Worm (Caenorhabditis elegans) whole organism, young adult: Measurements from ENCODE around the gene rhr-2.

ENCODE experiments used
- dpl-1 ChIP-seq: fragments of 150-350 bp; optimal IDR thresholded peaks from 2 replicates; lab custom pipeline; 2014; ENCODE audit warnings: missing biosample characterization, missing genetic modification reagents, missing genetic modification characterization
- egl-44 ChIP-seq: fragments of 200-800 bp; sonication (Bioruptor generic); IDR thresholded peaks from 2 replicates; pipeline ENCODE4 v1.3.6; 2022; ENCODE audit warnings: missing genetic modification reagents, missing genetic modification characterization, missing compliant biosample characterization
- madf-8 ChIP-seq: fragments of 200-800 bp; sonication (Bioruptor generic); conservative IDR thresholded peaks from 2 replicates; pipeline ENCODE4 v1.3.6; 2022; ENCODE audit warnings: missing genetic modification reagents, missing genetic modification characterization, missing compliant biosample characterization
- nhr-90 ChIP-seq: sonication (generic microtip); optimal IDR thresholded peaks from 2 replicates; lab custom pipeline; 2016; ENCODE audit warnings: missing genotype, mild to moderate bottlenecking, missing genetic modification characterization, missing compliant biosample characterization
- pha-4 ChIP-seq: fragments of 150-350 bp; sonication (generic microtip); optimal IDR thresholded peaks from 2 replicates; lab custom pipeline; 2014; ENCODE audit warnings: missing biosample characterization, missing genetic modification reagents, missing genetic modification characterization
- zim-3 ChIP-seq: sonication (generic microtip); optimal IDR thresholded peaks from 2 replicates; lab custom pipeline; 2017; ENCODE audit warnings: mild to moderate bottlenecking, missing genetic modification characterization, moderate library complexity, missing compliant biosample characterization

- no peak for TF ChIP-seq nhr-90 (tag; lab: Kevin White, UChicago)
- no peak for TF ChIP-seq madf-8 (GFP tag; lab: Robert Waterston, UW)
- no peak for TF ChIP-seq dpl-1 (GFP tag; lab: Kevin White, UChicago)
- TF ChIP-seq pha-4 = no peak
- no peak for TF ChIP-seq egl-44 (GFP tag; lab: Robert Waterston, UW)
- TF ChIP-seq zim-3 = no peak
Observed at ce11 chrV:11751480-11751879, 21.5 kb upstream of the rhr-2 start.
